Fruit fly (Drosophila melanogaster) whole organism, embryonic: ENCODE data around the gene mof.

Experiments used
- Bgb ChIP-seq: fragments of 200-800 bp; sonication (Bioruptor generic); IDR thresholded peaks from 2 replicates; pipeline ENCODE4 v1.3.6; 2022; ENCODE audit warnings: missing biosample characterization, missing genetic modification characterization; ENCODE audit not compliant: partially characterized antibody
- CG10267 ChIP-seq: fragments of 200-800 bp; sonication (Bioruptor generic); optimal IDR thresholded peaks from 2 replicates; lab custom pipeline; 2018; ENCODE audit warnings: missing biosample characterization, mild to moderate bottlenecking, missing genetic modification characterization, moderate library complexity
- CG10543 ChIP-seq: fragments of 200-800 bp; sonication (Bioruptor generic); optimal IDR thresholded peaks from 3 replicates; lab custom pipeline; 2017; ENCODE audit warnings: missing biosample characterization, mild to moderate bottlenecking, missing genetic modification characterization, moderate library complexity
- CG10979 ChIP-seq: fragments of 200-800 bp; sonication (Bioruptor generic); optimal IDR thresholded peaks from 2 replicates; lab custom pipeline; 2018; ENCODE audit warnings: missing biosample characterization, mild to moderate bottlenecking, missing genetic modification characterization, moderate library complexity
- CG12299 ChIP-seq: fragments of 200-800 bp; sonication (Bioruptor generic); optimal IDR thresholded peaks from 2 replicates; lab custom pipeline; 2018; ENCODE audit warnings: missing biosample characterization, mild to moderate bottlenecking, missing genetic modification characterization
- CG14441 ChIP-seq: fragments of 200-800 bp; sonication (Bioruptor generic); IDR thresholded peaks from 2 replicates; pipeline ENCODE4 v1.3.6; 2022; ENCODE audit warnings: missing biosample characterization, missing genetic modification characterization
- CG15073 ChIP-seq: fragments of 200-800 bp; sonication (Bioruptor generic); optimal IDR thresholded peaks from 2 replicates; lab custom pipeline; 2016; ENCODE audit warnings: missing biosample characterization, missing genetic modification characterization
- CG15269 ChIP-seq: fragments of 200-800 bp; sonication (Bioruptor generic); optimal IDR thresholded peaks from 2 replicates; lab custom pipeline; 2018; ENCODE audit warnings: missing biosample characterization, mild to moderate bottlenecking, missing genetic modification characterization, moderate library complexity
- CG15514 ChIP-seq: fragments of 200-800 bp; sonication (Bioruptor generic); optimal IDR thresholded peaks from 3 replicates; lab custom pipeline; 2017; ENCODE audit warnings: missing biosample characterization, missing genetic modification characterization, mild to moderate bottlenecking, moderate library complexity, missing genetic modification reagents
- CG15601 ChIP-seq: fragments of 200-800 bp; sonication (Bioruptor generic); optimal IDR thresholded peaks from 3 replicates; lab custom pipeline; 2019; ENCODE audit warnings: missing biosample characterization, mild to moderate bottlenecking, missing genetic modification characterization, moderate library complexity
- CG16813 ChIP-seq: fragments of 200-800 bp; sonication (Bioruptor generic); IDR thresholded peaks from 3 replicates; pipeline ENCODE4 v1.3.6; 2022; ENCODE audit warnings: missing biosample characterization, missing genetic modification characterization; ENCODE audit not compliant: partially characterized antibody
- CG2116 ChIP-seq: fragments of 200-800 bp; sonication (Bioruptor generic); optimal IDR thresholded peaks from 3 replicates; lab custom pipeline; 2018; ENCODE audit warnings: missing biosample characterization, mild to moderate bottlenecking, missing genetic modification characterization
- CG2889 ChIP-seq: fragments of 200-800 bp; sonication (Bioruptor generic); IDR thresholded peaks from 3 replicates; pipeline ENCODE4 v1.3.6; 2022; ENCODE audit warnings: missing biosample characterization, missing genetic modification characterization
- CG30403 ChIP-seq: fragments of 200-800 bp; sonication (Bioruptor generic); optimal IDR thresholded peaks from 3 replicates; lab custom pipeline; 2016; ENCODE audit warnings: missing biosample characterization, missing genetic modification characterization
- CG34376 ChIP-seq: fragments of 200-800 bp; sonication (Bioruptor generic); optimal IDR thresholded peaks from 2 replicates; lab custom pipeline; 2018; ENCODE audit warnings: missing biosample characterization, mild to moderate bottlenecking, missing genetic modification characterization
- CG34422 ChIP-seq: fragments of 200-800 bp; sonication (Bioruptor generic); IDR thresholded peaks from 3 replicates; pipeline ENCODE4 v1.3.6; 2022; ENCODE audit warnings: missing biosample characterization, missing genetic modification characterization
- CG3847 ChIP-seq: fragments of 200-800 bp; sonication (Bioruptor generic); IDR thresholded peaks from 2 replicates; pipeline ENCODE4 v1.3.6; 2022; ENCODE audit warnings: missing biosample characterization, missing genetic modification characterization
- CG4820 ChIP-seq: fragments of 200-800 bp; sonication (Bioruptor generic); optimal IDR thresholded peaks from 3 replicates; lab custom pipeline; 2016; ENCODE audit warnings: missing biosample characterization, missing genetic modification characterization
- CG7963 ChIP-seq: fragments of 200-800 bp; sonication (Bioruptor generic); IDR thresholded peaks from 3 replicates; pipeline ENCODE4 v1.3.6; 2022; ENCODE audit warnings: missing biosample characterization, missing genetic modification characterization; ENCODE audit not compliant: partially characterized antibody
- CG8089 ChIP-seq: fragments of 200-800 bp; sonication (Bioruptor generic); optimal IDR thresholded peaks from 3 replicates; lab custom pipeline; 2016; ENCODE audit warnings: missing biosample characterization, missing genetic modification characterization
- D19A ChIP-seq: fragments of 200-800 bp; optimal IDR thresholded peaks from 3 replicates; lab custom pipeline; 2019; ENCODE audit warnings: missing biosample characterization, mild to moderate bottlenecking, missing genetic modification characterization, moderate library complexity
- Doc2 ChIP-seq: fragments of 200-800 bp; sonication (Bioruptor generic); IDR thresholded peaks from 2 replicates; pipeline ENCODE4 v1.3.6; 2022; ENCODE audit warnings: missing biosample characterization, missing genetic modification characterization
- HHEX ChIP-seq: fragments of 200-800 bp; sonication (Bioruptor generic); optimal IDR thresholded peaks from 3 replicates; lab custom pipeline; 2017; ENCODE audit warnings: missing biosample characterization, mild to moderate bottlenecking, missing genetic modification characterization, missing genetic modification reagents
- HmgZ ChIP-seq: fragments of 200-800 bp; sonication (Bioruptor generic); optimal IDR thresholded peaks from 2 replicates; lab custom pipeline; 2018; ENCODE audit warnings: missing biosample characterization, mild to moderate bottlenecking, missing genetic modification characterization
- Kr ChIP-seq: fragments of 200-800 bp; sonication (Bioruptor generic); optimal IDR thresholded peaks from 2 replicates; lab custom pipeline; 2017; ENCODE audit warnings: missing biosample characterization, mild to moderate bottlenecking, missing genetic modification characterization
- NFAT ChIP-seq: fragments of 200-800 bp; sonication (Bioruptor generic); IDR thresholded peaks from 2 replicates; pipeline ENCODE4 v1.3.6; 2022; ENCODE audit warnings: missing biosample characterization, missing genetic modification characterization
- Nf-YC ChIP-seq: fragments of 200-800 bp; optimal IDR thresholded peaks from 3 replicates; lab custom pipeline; 2019; ENCODE audit warnings: missing biosample characterization, mild to moderate bottlenecking, missing genetic modification characterization, moderate library complexity
- Sry-δ ChIP-seq: fragments of 200-800 bp; sonication (Bioruptor generic); optimal IDR thresholded peaks from 2 replicates; lab custom pipeline; 2016; ENCODE audit warnings: missing biosample characterization, missing genetic modification characterization
- amos ChIP-seq: fragments of 200-800 bp; sonication (Bioruptor generic); IDR thresholded peaks from 2 replicates; pipeline ENCODE4 v1.3.6; 2022; ENCODE audit warnings: missing biosample characterization, missing genetic modification characterization; ENCODE audit not compliant: partially characterized antibody
- ara ChIP-seq: fragments of 200-800 bp; sonication (Bioruptor generic); IDR thresholded peaks from 2 replicates; pipeline ENCODE4 v1.3.6; 2022; ENCODE audit warnings: missing biosample characterization, missing genetic modification characterization
- btn ChIP-seq: fragments of 200-800 bp; sonication (Bioruptor generic); optimal IDR thresholded peaks from 2 replicates; lab custom pipeline; 2016; ENCODE audit warnings: missing biosample characterization, missing genetic modification characterization
- cato ChIP-seq: fragments of 200-800 bp; sonication (Bioruptor generic); optimal IDR thresholded peaks from 2 replicates; lab custom pipeline; 2016; ENCODE audit warnings: missing biosample characterization, missing genetic modification characterization, borderline replicate concordance
- cg ChIP-seq: fragments of 200-800 bp; sonication (Bioruptor generic); optimal IDR thresholded peaks from 3 replicates; lab custom pipeline; 2019; ENCODE audit warnings: missing biosample characterization, mild to moderate bottlenecking, missing genetic modification characterization, moderate library complexity
- ems ChIP-seq: fragments of 200-800 bp; sonication (Bioruptor generic); optimal IDR thresholded peaks from 3 replicates; lab custom pipeline; 2016; ENCODE audit warnings: missing biosample characterization, missing genetic modification characterization
- exex ChIP-seq: fragments of 200-800 bp; sonication (Bioruptor generic); optimal IDR thresholded peaks from 4 replicates; lab custom pipeline; 2018; ENCODE audit warnings: missing biosample characterization, mild to moderate bottlenecking, missing genetic modification characterization, moderate library complexity
- grn ChIP-seq: fragments of 200-800 bp; sonication (Bioruptor generic); optimal IDR thresholded peaks from 3 replicates; lab custom pipeline; 2017; ENCODE audit warnings: missing biosample characterization, missing genetic modification characterization
- hb ChIP-seq: fragments of 200-800 bp; sonication (Bioruptor generic); IDR thresholded peaks from 3 replicates; pipeline ENCODE4 v1.3.6; 2022; ENCODE audit warnings: missing biosample characterization, missing genetic modification characterization; ENCODE audit not compliant: partially characterized antibody
- ind ChIP-seq: fragments of 200-800 bp; sonication (Bioruptor generic); optimal IDR thresholded peaks from 3 replicates; lab custom pipeline; 2016; ENCODE audit warnings: missing biosample characterization, missing genetic modification characterization
- lbe ChIP-seq: fragments of 200-800 bp; sonication (Bioruptor generic); optimal IDR thresholded peaks from 2 replicates; lab custom pipeline; 2016; ENCODE audit warnings: missing biosample characterization, mild to moderate bottlenecking, missing genetic modification characterization
- maf-S ChIP-seq: fragments of 200-800 bp; sonication (Bioruptor generic); optimal IDR thresholded peaks from 2 replicates; lab custom pipeline; 2016; ENCODE audit warnings: missing biosample characterization, missing genetic modification characterization
- nerfin-2 ChIP-seq: fragments of 200-800 bp; sonication (Bioruptor generic); IDR thresholded peaks from 2 replicates; pipeline ENCODE4 v1.3.6; 2022; ENCODE audit warnings: missing biosample characterization, missing genetic modification characterization; ENCODE audit not compliant: partially characterized antibody
- odd ChIP-seq: fragments of 200-800 bp; sonication (Bioruptor generic); optimal IDR thresholded peaks from 2 replicates; lab custom pipeline; 2017; ENCODE audit warnings: missing biosample characterization, mild to moderate bottlenecking, missing genetic modification characterization
- pfk ChIP-seq: fragments of 200-800 bp; sonication (Bioruptor generic); optimal IDR thresholded peaks from 2 replicates; lab custom pipeline; 2018; ENCODE audit warnings: missing biosample characterization, mild to moderate bottlenecking, missing genetic modification characterization, moderate library complexity
- rib ChIP-seq: fragments of 200-800 bp; sonication (Bioruptor generic); IDR thresholded peaks from 2 replicates; pipeline ENCODE4 v1.3.6; 2022; ENCODE audit warnings: missing biosample characterization, missing genetic modification characterization
- run ChIP-seq: fragments of 200-800 bp; sonication (Bioruptor generic); optimal IDR thresholded peaks from 3 replicates; lab custom pipeline; 2018; ENCODE audit warnings: missing biosample characterization, mild to moderate bottlenecking, missing genetic modification characterization
- tx ChIP-seq: fragments of 200-800 bp; sonication (Bioruptor generic); optimal IDR thresholded peaks from 2 replicates; lab custom pipeline; 2016; ENCODE audit warnings: missing biosample characterization, missing genetic modification characterization
- unc-4 ChIP-seq: fragments of 200-800 bp; sonication (Bioruptor generic); IDR thresholded peaks from 2 replicates; pipeline ENCODE4 v1.3.6; 2022; ENCODE audit warnings: missing biosample characterization, missing genetic modification characterization; ENCODE audit not compliant: partially characterized antibody
- usp ChIP-seq: fragments of >200 bp; optimal IDR thresholded peaks from 2 replicates; lab custom pipeline; 2017; ENCODE audit warnings: missing biosample characterization, missing genetic modification characterization
- wor ChIP-seq: fragments of 200-800 bp; sonication (Bioruptor generic); IDR thresholded peaks from 2 replicates; pipeline ENCODE4 v1.3.6; 2022; ENCODE audit warnings: missing biosample characterization, missing genetic modification characterization

mof gene

dm6 chrX:5895821-5896550, 19.3 kb upstream of the mof start (continued):
- TF ChIP-seq CG7963 (no peak), CG34376 (GFP tag; lab: Kevin White, UChicago) (no peak), CG2116 (GFP tag; lab: Kevin White, UChicago) (peak; percentile 28), CG4820 (GFP tag; lab: Kevin White, UChicago) (peak; percentile 93), CG10267 (peak; percentile 78), Kr (GFP tag; lab: Kevin White, UChicago) (no peak), CG3847 (GFP tag; lab: Robert Waterston, UW) (peak; percentile 76), ara (GFP tag; lab: Robert Waterston, UW) (peak; percentile 96), amos (GFP tag; lab: Robert Waterston, UW) (no peak), CG14441 (GFP tag; lab: Robert Waterston, UW) (peak; percentile 86), CG15269 (tag; lab: Kevin White, UChicago) (peak; percentile 86), Sry-δ (GFP tag; lab: Kevin White, UChicago) (peak; percentile 65), odd (GFP tag; lab: Kevin White, UChicago) (peak; percentile 83), hb (GFP tag; lab: Robert Waterston, UW) (no peak), cato (peak; percentile 79), CG12299 (tag; lab: Kevin White, UChicago) (peak; percentile 75), wor (peak; percentile 89), ems (GFP tag; lab: Kevin White, UChicago) (peak; percentile 88), HmgZ (tag; lab: Kevin White, UChicago) (peak; percentile 73), Doc2 (peak; percentile 39; the same call in 1 of the 2 replicates), Bgb (GFP tag; lab: Robert Waterston, UW) (no peak), grn (GFP tag; lab: Kevin White, UChicago) (peak; percentile 50), CG8089 (GFP tag; lab: Kevin White, UChicago) (peak; percentile 88), exex (tag; lab: Kevin White, UChicago) (no peak), CG15514 (GFP tag; lab: Kevin White, UChicago) (peak; percentile 57), NFAT (GFP tag; lab: Robert Waterston, UW) (peak; percentile 69), Nf-YC (tag; lab: Kevin White, UChicago) (peak; percentile 48), unc-4 (GFP tag; lab: Robert Waterston, UW) (no peak), CG34422 (GFP tag; lab: Robert Waterston, UW) (peak; percentile 94), rib (peak; percentile 45; the same call in 1 of the 2 replicates), lbe (GFP tag; lab: Kevin White, UChicago) (peak; percentile 90), CG30403 (GFP tag; lab: Kevin White, UChicago) (peak; percentile 89), maf-S (GFP tag; lab: Kevin White, UChicago) (peak; percentile 71), btn (peak; percentile 82), cg (no peak), ind (GFP tag; lab: Kevin White, UChicago) (peak; percentile 90), nerfin-2 (GFP tag; lab: Robert Waterston, UW) (no peak), CG15601 (tag; lab: Kevin White, UChicago) (peak; percentile 86), D19A (tag; lab: Kevin White, UChicago) (peak; percentile 86), CG16813 (GFP tag; lab: Robert Waterston, UW) (no peak), usp (no peak), CG2889 (GFP tag; lab: Robert Waterston, UW) (peak; percentile 78; the same call in 2 of the 3 replicates), CG10543 (GFP tag; lab: Kevin White, UChicago) (no peak), pfk (GFP tag; lab: Kevin White, UChicago) (no peak), tx (GFP tag; lab: Kevin White, UChicago) (peak; percentile 78), CG15073 (GFP tag; lab: Kevin White, UChicago) (peak; percentile 63), run (tag; lab: Kevin White, UChicago) (peak; percentile 70), CG10979 (tag; lab: Kevin White, UChicago) (peak; percentile 92), HHEX (GFP tag; lab: Kevin White, UChicago) (peak; percentile 81)
